Fruit fly (Drosophila melanogaster): ENCODE data around the gene CG34164.

CG34164 gene

dm6 chr2L:12103231-12104210 is 47.4 kb downstream of the CG34164 start, which contains the start of the genes Patsas and ThrRS (continued):
- peak; percentile 38 for TF ChIP-seq BEAF-32 (GFP tag; optimal IDR thresholded peaks at IDR 0.05)
- peak; percentile 85 for TF ChIP-seq fd3F (GFP tag; optimal IDR thresholded peaks at IDR 0.05)
- TF ChIP-seq CG17186 (GFP tag; optimal IDR thresholded peaks at IDR 0.05): no peak
- TF ChIP-seq shn (GFP tag; optimal IDR thresholded peaks at IDR 0.05): peak; percentile 76
- TF ChIP-seq CG30431 (GFP tag; optimal IDR thresholded peaks at IDR 0.05): peak; percentile 82
- no peak for TF ChIP-seq D (optimal IDR thresholded peaks at IDR 0.05)
- peak; percentile 77 for TF ChIP-seq D (GFP tag; optimal IDR thresholded peaks at IDR 0.05)
- no peak for TF ChIP-seq Gsc (GFP tag; IDR thresholded peaks at IDR 0.05)
- peak; percentile 81 for TF ChIP-seq HLH3B (GFP tag; IDR thresholded peaks at IDR 0.05)
- peak; percentile 82 for TF ChIP-seq Xrp1 (GFP tag; IDR thresholded peaks at IDR 0.05)
- peak; percentile 79 for TF ChIP-seq gfzf (GFP tag; optimal IDR thresholded peaks at IDR 0.05)
- TF ChIP-seq CG34376 (GFP tag; optimal IDR thresholded peaks at IDR 0.05): peak; percentile 31
- peak; percentile 86 for TF ChIP-seq CG13775 (GFP tag; optimal IDR thresholded peaks at IDR 0.05)
- no peak for TF ChIP-seq abd-A (tag; optimal IDR thresholded peaks at IDR 0.05)
- TF ChIP-seq Dip3 (GFP tag; optimal IDR thresholded peaks at IDR 0.05): peak; percentile 68
- peak; percentile 89 for TF ChIP-seq CG6689 (GFP tag; IDR thresholded peaks at IDR 0.05)
- no peak for TF ChIP-seq fd64A (GFP tag; optimal IDR thresholded peaks at IDR 0.05)
- no peak for TF ChIP-seq Trl (optimal IDR thresholded peaks at IDR 0.05)
- TF ChIP-seq Trl (GFP tag; optimal IDR thresholded peaks at IDR 0.05): peak; percentile 71
- TF ChIP-seq zen2 (GFP tag; IDR thresholded peaks at IDR 0.05; ENCODE audit: partially characterized antibody): no peak
- TF ChIP-seq Nf-YC (tag; optimal IDR thresholded peaks at IDR 0.05): peak; percentile 79
- peak; percentile 47 for TF ChIP-seq pb (GFP tag; optimal IDR thresholded peaks at IDR 0.05)
- TF ChIP-seq Chrac-16 (GFP tag; optimal IDR thresholded peaks at IDR 0.05): peak; percentile 85
- TF ChIP-seq gcm2 (GFP tag; optimal IDR thresholded peaks at IDR 0.05): peak; percentile 6
- peak; percentile 69 for TF ChIP-seq psq (GFP tag; optimal IDR thresholded peaks at IDR 0.05)
- peak; percentile 69 for TF ChIP-seq cg (GFP tag; optimal IDR thresholded peaks at IDR 0.05)
- TF ChIP-seq CG9609 (GFP tag; optimal IDR thresholded peaks at IDR 0.05): peak; percentile 52
- no peak for TF ChIP-seq CG16813 (GFP tag; IDR thresholded peaks at IDR 0.05; ENCODE audit: partially characterized antibody)
- TF ChIP-seq cad (GFP tag; optimal IDR thresholded peaks at IDR 0.05): no peak
- TF ChIP-seq wor (GFP tag; IDR thresholded peaks at IDR 0.05): peak; percentile 32; the same call in 1 of the 2 replicates
- TF ChIP-seq slbo (GFP tag; IDR thresholded peaks at IDR 0.05): peak; percentile 91
- TF ChIP-seq Doc2 (GFP tag; IDR thresholded peaks at IDR 0.05): 0 out of 2 replicates have a peak, but pooled peaks have one; percentile 16
- TF ChIP-seq mam (GFP tag; optimal IDR thresholded peaks at IDR 0.05): peak; percentile 83
- peak; percentile 94 for TF ChIP-seq gem (tag; optimal IDR thresholded peaks at IDR 0.05)
- TF ChIP-seq Awh (GFP tag; IDR thresholded peaks at IDR 0.05): peak; percentile 80
- TF ChIP-seq CG4360 (GFP tag; IDR thresholded peaks at IDR 0.05): peak; percentile 90
- peak; percentile 69 for TF ChIP-seq gsb (GFP tag; IDR thresholded peaks at IDR 0.05)
- TF ChIP-seq sqz (GFP tag; optimal IDR thresholded peaks at IDR 0.05): peak; percentile 65
- TF ChIP-seq CG4854 (GFP tag; optimal IDR thresholded peaks at IDR 0.05): peak; percentile 73
- TF ChIP-seq pros (GFP tag; optimal IDR thresholded peaks at IDR 0.05): no peak
- peak; percentile 93 for TF ChIP-seq CG12659 (GFP tag; optimal IDR thresholded peaks at IDR 0.05)
- TF ChIP-seq CG32532 (GFP tag; IDR thresholded peaks at IDR 0.05): peak; percentile 88
- peak; percentile 92 for TF ChIP-seq CG14710 (tag; optimal IDR thresholded peaks at IDR 0.05)
- no peak for TF ChIP-seq usp (GFP tag; optimal IDR thresholded peaks at IDR 0.05)
- TF ChIP-seq exex (tag; optimal IDR thresholded peaks at IDR 0.05): no peak
- peak; percentile 87 for TF ChIP-seq PHDP (tag; optimal IDR thresholded peaks at IDR 0.05)
- TF ChIP-seq CG4820 (GFP tag; optimal IDR thresholded peaks at IDR 0.05): peak; percentile 84
- TF ChIP-seq D19A (tag; optimal IDR thresholded peaks at IDR 0.05): peak; percentile 70
- TF ChIP-seq fu2 (GFP tag; optimal IDR thresholded peaks at IDR 0.05): peak; percentile 69
